Worm (Caenorhabditis elegans) whole organism, young adult: ENCODE measurements around the gene srdh-1.

Experiments
- T26A5.8 ChIP-seq: sonication (generic microtip); optimal IDR thresholded peaks from 2 replicates; lab custom pipeline; 2016; ENCODE audit warnings: missing genetic modification characterization, missing compliant biosample characterization
- ceh-100 ChIP-seq: fragments of 200-800 bp; sonication (Bioruptor generic); IDR thresholded peaks from 2 replicates; pipeline ENCODE4 v1.3.6; 2022; ENCODE audit warnings: missing genetic modification reagents, missing genetic modification characterization, missing compliant biosample characterization
- efl-1 ChIP-seq: fragments of 150-350 bp; optimal IDR thresholded peaks from 2 replicates; lab custom pipeline; 2014; ENCODE audit warnings: missing biosample characterization, missing genetic modification reagents, missing genetic modification characterization
- ets-4 ChIP-seq: fragments of 200-800 bp; sonication (Bioruptor generic); optimal IDR thresholded peaks from 2 replicates; lab custom pipeline; 2018; ENCODE audit warnings: mild to moderate bottlenecking, missing genetic modification characterization, missing compliant biosample characterization
- fkh-3 ChIP-seq: sonication (generic microtip); optimal IDR thresholded peaks from 2 replicates; lab custom pipeline; 2016; ENCODE audit warnings: mild to moderate bottlenecking, missing genetic modification characterization, missing compliant biosample characterization
- lin-35 ChIP-seq, 3 experiments: fragments of 150-350 bp in 2 of 3; sonication (generic microtip) in 1 of 3; optimal IDR thresholded peaks; 2 replicates each; lab custom pipeline; 2014 to 2018; ENCODE audit warnings: missing biosample characterization in 3 of 3, missing genetic modification characterization in 3 of 3, missing genetic modification reagents in 3 of 3
- snpc-4 ChIP-seq, 5 experiments: fragments of 150-350 bp in 1 of 5; sonication (generic microtip) in 4 of 5; optimal IDR thresholded peaks; 2 replicates each; lab custom pipeline; 2014 to 2018; ENCODE audit warnings: missing genetic modification characterization in 5 of 5, missing biosample characterization in 3 of 5, antibody characterized with exemption in 2 of 5, mild to moderate bottlenecking in 2 of 5, missing compliant biosample characterization in 2 of 5, missing genotype in 2 of 5, moderate library complexity in 2 of 5, missing genetic modification reagents in 1 of 5
- ztf-26 ChIP-seq: sonication (generic microtip); optimal IDR thresholded peaks from 2 replicates; lab custom pipeline; 2017; ENCODE audit warnings: missing genetic modification characterization, missing compliant biosample characterization

DNA sequence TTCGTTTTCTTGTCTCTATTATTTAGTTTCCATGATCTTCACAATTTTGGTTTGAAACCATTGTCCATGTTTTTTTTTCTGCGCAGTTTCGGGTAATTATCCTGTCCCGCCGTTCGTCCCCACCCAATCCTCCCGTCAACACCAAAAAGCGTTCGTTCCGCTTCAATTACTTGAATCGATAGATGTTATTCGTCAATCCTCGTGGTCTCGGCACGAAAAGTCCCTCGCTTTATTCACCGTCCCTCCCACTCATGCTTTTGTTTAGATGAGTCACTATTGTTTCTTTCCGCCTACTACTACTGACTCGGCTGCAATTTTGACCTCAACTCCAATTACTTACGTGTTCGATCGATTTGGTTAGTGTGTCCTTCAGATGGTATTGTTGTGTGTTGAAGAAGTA lies 41.0 kb upstream of the srdh-1 start:
- TF ChIP-seq snpc-4 (GFP tag; optimal IDR thresholded peaks at IDR 0.05; lab: Kevin White, UChicago) (no peak), snpc-4 (tag; optimal IDR thresholded peaks at IDR 0.05; lab: Kevin White, UChicago) (no peak), fkh-3 (tag; lab: Kevin White, UChicago) (no peak), efl-1 (GFP tag; lab: Kevin White, UChicago) (no peak), ets-4 (no peak), ztf-26 (no peak), lin-35 (GFP tag; optimal IDR thresholded peaks at IDR 0.05; lab: Kevin White, UChicago) (no peak), ceh-100 (GFP tag; lab: Robert Waterston, UW) (no peak), T26A5.8 (tag; lab: Kevin White, UChicago) (no peak)
